Fruit fly (Drosophila melanogaster): ENCODE measurements around the gene CG13293.

- TF ChIP-seq CG6683 (GFP tag; optimal IDR thresholded peaks at IDR 0.05) = no peak
- no peak for TF ChIP-seq gro (GFP tag; optimal IDR thresholded peaks at IDR 0.05)
- TF ChIP-seq MESR4 (GFP tag; optimal IDR thresholded peaks at IDR 0.05) = no peak
- no peak for TF ChIP-seq Lim3 (GFP tag; IDR thresholded peaks at IDR 0.05)
- no peak for TF ChIP-seq pnt (GFP tag; optimal IDR thresholded peaks at IDR 0.05)
- no peak for TF ChIP-seq hb (GFP tag; IDR thresholded peaks at IDR 0.05; ENCODE audit: partially characterized antibody)
Observed at dm6 chr3L:6062860-6063607, 19.6 kb upstream of the CG13293 start, which contains the start of gene CG10472.
